Fruit fly (Drosophila melanogaster) whole organism, embryonic: ENCODE results near the gene bero.

Source experiments
- ATbp ChIP-seq: fragments of 200-800 bp; sonication (Bioruptor generic); optimal IDR thresholded peaks from 2 replicates; lab custom pipeline; 2017; ENCODE audit warnings: missing biosample characterization, mild to moderate bottlenecking, missing genetic modification characterization, missing genetic modification reagents
- CG11093 ChIP-seq: fragments of 200-800 bp; sonication (Bioruptor generic); IDR thresholded peaks from 3 replicates; pipeline ENCODE4 v1.3.6; 2022; ENCODE audit warnings: missing biosample characterization, missing genetic modification characterization
- CG14441 ChIP-seq: fragments of 200-800 bp; sonication (Bioruptor generic); IDR thresholded peaks from 2 replicates; pipeline ENCODE4 v1.3.6; 2022; ENCODE audit warnings: missing biosample characterization, missing genetic modification characterization
- CG14860 ChIP-seq: fragments of 200-800 bp; sonication (Bioruptor generic); IDR thresholded peaks from 3 replicates; pipeline ENCODE4 v1.3.6; 2022; ENCODE audit warnings: missing biosample characterization, missing genetic modification characterization; ENCODE audit not compliant: partially characterized antibody
- CG17328 ChIP-seq: fragments of 200-800 bp; sonication (Bioruptor generic); IDR thresholded peaks from 2 replicates; pipeline ENCODE4 v1.3.6; 2022; ENCODE audit warnings: missing biosample characterization, missing genetic modification characterization
- CG17568 ChIP-seq: fragments of 200-800 bp; sonication (Bioruptor generic); optimal IDR thresholded peaks from 2 replicates; lab custom pipeline; 2018; ENCODE audit warnings: missing biosample characterization, mild to moderate bottlenecking, missing genetic modification characterization, moderate library complexity
- CG18011 ChIP-seq: fragments of 200-800 bp; sonication (Bioruptor generic); optimal IDR thresholded peaks from 2 replicates; lab custom pipeline; 2017; ENCODE audit warnings: missing biosample characterization, missing genetic modification characterization, mild to moderate bottlenecking, moderate library complexity, missing genotype
- CG2875 ChIP-seq: fragments of 200-800 bp; sonication (Bioruptor generic); optimal IDR thresholded peaks from 2 replicates; lab custom pipeline; 2017; ENCODE audit warnings: missing biosample characterization, mild to moderate bottlenecking, missing genetic modification characterization, missing genetic modification reagents
- CG33213 ChIP-seq: fragments of 200-800 bp; sonication (Bioruptor generic); optimal IDR thresholded peaks from 3 replicates; lab custom pipeline; 2016; ENCODE audit warnings: missing biosample characterization, missing genetic modification characterization
- CG34376 ChIP-seq: fragments of 200-800 bp; sonication (Bioruptor generic); optimal IDR thresholded peaks from 2 replicates; lab custom pipeline; 2018; ENCODE audit warnings: missing biosample characterization, mild to moderate bottlenecking, missing genetic modification characterization
- CG3847 ChIP-seq: fragments of 200-800 bp; sonication (Bioruptor generic); IDR thresholded peaks from 2 replicates; pipeline ENCODE4 v1.3.6; 2022; ENCODE audit warnings: missing biosample characterization, missing genetic modification characterization
- CG3995 ChIP-seq: fragments of 200-800 bp; sonication (Bioruptor generic); optimal IDR thresholded peaks from 3 replicates; lab custom pipeline; 2016; ENCODE audit warnings: missing biosample characterization, missing genetic modification characterization
- CG4404 ChIP-seq: fragments of 200-800 bp; sonication (Bioruptor generic); IDR thresholded peaks from 2 replicates; pipeline ENCODE4 v1.3.6; 2022; ENCODE audit warnings: missing biosample characterization, missing genetic modification characterization
- CG4854 ChIP-seq: fragments of 200-800 bp; sonication (Bioruptor generic); optimal IDR thresholded peaks from 2 replicates; lab custom pipeline; 2016; ENCODE audit warnings: missing biosample characterization, missing genetic modification characterization, inconsistent platforms
- CG6254 ChIP-seq: fragments of 200-800 bp; sonication (Bioruptor generic); optimal IDR thresholded peaks from 3 replicates; lab custom pipeline; 2017; ENCODE audit warnings: mild to moderate bottlenecking, missing biosample characterization, missing genetic modification reagents, missing genetic modification characterization
- CG6689 ChIP-seq: fragments of 200-800 bp; sonication (Bioruptor generic); IDR thresholded peaks from 2 replicates; pipeline ENCODE4 v1.3.6; 2022; ENCODE audit warnings: missing biosample characterization, missing genetic modification characterization
- CG7786 ChIP-seq: fragments of 200-800 bp; sonication (Bioruptor generic); optimal IDR thresholded peaks from 2 replicates; lab custom pipeline; 2016; ENCODE audit warnings: missing biosample characterization, missing genetic modification characterization
- CG9609 ChIP-seq: fragments of 200-800 bp; sonication (Bioruptor generic); optimal IDR thresholded peaks from 3 replicates; lab custom pipeline; 2016; ENCODE audit warnings: missing biosample characterization, missing genetic modification characterization
- Camta ChIP-seq: fragments of 200-800 bp; sonication (Bioruptor generic); optimal IDR thresholded peaks from 2 replicates; lab custom pipeline; 2016; ENCODE audit warnings: missing biosample characterization, missing genetic modification characterization
- Dad ChIP-seq: fragments of 200-800 bp; sonication (Bioruptor generic); optimal IDR thresholded peaks from 3 replicates; lab custom pipeline; 2016; ENCODE audit warnings: missing biosample characterization, missing genetic modification characterization
- Doc3 ChIP-seq: fragments of 200-800 bp; sonication (Bioruptor generic); IDR thresholded peaks from 3 replicates; pipeline ENCODE4 v1.3.6; 2022; ENCODE audit warnings: missing biosample characterization, missing genetic modification characterization; ENCODE audit not compliant: partially characterized antibody
- E2f2 ChIP-seq: fragments of 200-800 bp; sonication (Bioruptor generic); IDR thresholded peaks from 2 replicates; pipeline ENCODE4 v1.3.6; 2022; ENCODE audit warnings: missing biosample characterization, missing genetic modification characterization
- GATAe ChIP-seq: fragments of 200-800 bp; sonication (Bioruptor generic); conservative IDR thresholded peaks from 2 replicates; pipeline ENCODE4 v1.3.6; 2022; ENCODE audit warnings: missing biosample characterization, missing genetic modification characterization
- Hsf ChIP-seq: fragments of 200-800 bp; sonication (Bioruptor generic); optimal IDR thresholded peaks from 3 replicates; lab custom pipeline; 2016; ENCODE audit warnings: missing biosample characterization, missing genetic modification characterization
- Jarid2 ChIP-seq: fragments of 200-800 bp; sonication (Bioruptor generic); optimal IDR thresholded peaks from 3 replicates; lab custom pipeline; 2017; ENCODE audit warnings: mild to moderate bottlenecking, missing biosample characterization, missing genetic modification reagents, missing genetic modification characterization
- MESR4 ChIP-seq: fragments of 200-800 bp; sonication (Bioruptor generic); optimal IDR thresholded peaks from 2 replicates; lab custom pipeline; 2018; ENCODE audit warnings: missing biosample characterization, mild to moderate bottlenecking, missing genetic modification characterization, moderate library complexity
- Poxn ChIP-seq: fragments of 200-800 bp; sonication (Bioruptor generic); IDR thresholded peaks from 2 replicates; pipeline ENCODE4 v1.3.6; 2022; ENCODE audit warnings: missing biosample characterization, missing genetic modification characterization
- Sry-β ChIP-seq: fragments of 200-800 bp; sonication (Bioruptor generic); optimal IDR thresholded peaks from 2 replicates; lab custom pipeline; 2018; ENCODE audit warnings: missing biosample characterization, mild to moderate bottlenecking, missing genetic modification characterization, moderate library complexity
- al ChIP-seq: fragments of 200-800 bp; sonication (Bioruptor generic); IDR thresholded peaks from 2 replicates; pipeline ENCODE4 v1.3.6; 2022; ENCODE audit warnings: missing biosample characterization, missing genetic modification characterization
- ara ChIP-seq: fragments of 200-800 bp; sonication (Bioruptor generic); IDR thresholded peaks from 2 replicates; pipeline ENCODE4 v1.3.6; 2022; ENCODE audit warnings: missing biosample characterization, missing genetic modification characterization
- cad ChIP-seq: fragments of >200 bp; optimal IDR thresholded peaks from 2 replicates; lab custom pipeline; 2017; ENCODE audit warnings: missing biosample characterization, missing genetic modification characterization
- disco-r ChIP-seq: fragments of 200-800 bp; sonication (Bioruptor generic); optimal IDR thresholded peaks from 2 replicates; lab custom pipeline; 2016; ENCODE audit warnings: missing biosample characterization, missing genetic modification characterization
- dm ChIP-seq: fragments of 200-800 bp; sonication (Bioruptor generic); optimal IDR thresholded peaks from 3 replicates; lab custom pipeline; 2016; ENCODE audit warnings: missing biosample characterization, missing genetic modification characterization
- emc ChIP-seq: fragments of 200-800 bp; sonication (Bioruptor generic); optimal IDR thresholded peaks from 2 replicates; lab custom pipeline; 2016; ENCODE audit warnings: missing biosample characterization, missing genetic modification characterization
- ems ChIP-seq: fragments of 200-800 bp; sonication (Bioruptor generic); optimal IDR thresholded peaks from 3 replicates; lab custom pipeline; 2016; ENCODE audit warnings: missing biosample characterization, missing genetic modification characterization
- kay ChIP-seq: fragments of 200-800 bp; sonication (Bioruptor generic); optimal IDR thresholded peaks from 2 replicates; lab custom pipeline; 2016; ENCODE audit warnings: missing biosample characterization, missing genetic modification characterization
- klu ChIP-seq: fragments of 200-800 bp; sonication (Bioruptor generic); IDR thresholded peaks from 2 replicates; pipeline ENCODE4 v1.3.6; 2022; ENCODE audit warnings: missing biosample characterization, missing genetic modification characterization
- knrl ChIP-seq: fragments of 200-800 bp; sonication (Bioruptor generic); IDR thresholded peaks from 3 replicates; pipeline ENCODE4 v1.3.6; 2022; ENCODE audit warnings: missing biosample characterization, missing genetic modification characterization; ENCODE audit not compliant: partially characterized antibody
- lab ChIP-seq: fragments of 200-800 bp; sonication (Bioruptor generic); optimal IDR thresholded peaks from 3 replicates; lab custom pipeline; 2017; ENCODE audit warnings: missing biosample characterization, missing genetic modification characterization, mild to moderate bottlenecking, moderate library complexity, missing genetic modification reagents
- nerfin-1 ChIP-seq: fragments of 200-800 bp; sonication (Bioruptor generic); optimal IDR thresholded peaks from 3 replicates; lab custom pipeline; 2019; ENCODE audit warnings: missing biosample characterization, mild to moderate bottlenecking, missing genetic modification characterization, moderate library complexity
- p53 ChIP-seq: fragments of 200-800 bp; sonication (Bioruptor generic); optimal IDR thresholded peaks from 2 replicates; lab custom pipeline; 2016; ENCODE audit warnings: missing biosample characterization, missing genetic modification characterization
- pan ChIP-seq, 4 experiments: fragments of >200 bp in 3 of 4; fragments of 200-800 bp in 1 of 4; sonication (Bioruptor generic) in 1 of 4; optimal IDR thresholded peaks in 3 of 4; IDR thresholded peaks in 1 of 4; 2 replicates each; pipeline versions ENCODE4 v1.3.6 to Lab custom; 2017 to 2022; ENCODE audit warnings: missing biosample characterization in 2 of 4, missing genetic modification characterization in 2 of 4, mixed read lengths in 1 of 4
- peb ChIP-seq: fragments of 200-800 bp; sonication (Bioruptor generic); IDR thresholded peaks from 2 replicates; pipeline ENCODE4 v1.3.6; 2022; ENCODE audit warnings: missing biosample characterization, missing genetic modification characterization
- pho ChIP-seq: fragments of 200-800 bp; sonication (Bioruptor generic); optimal IDR thresholded peaks from 2 replicates; lab custom pipeline; 2016; ENCODE audit warnings: missing biosample characterization, missing genetic modification characterization
- pita ChIP-seq: fragments of 200-800 bp; sonication (Bioruptor generic); optimal IDR thresholded peaks from 2 replicates; lab custom pipeline; 2017; ENCODE audit warnings: missing biosample characterization, mild to moderate bottlenecking, missing genetic modification characterization
- row ChIP-seq: fragments of 200-800 bp; sonication (Bioruptor generic); IDR thresholded peaks from 3 replicates; pipeline ENCODE4 v1.3.6; 2022; ENCODE audit warnings: missing biosample characterization, missing genetic modification characterization
- sima ChIP-seq: fragments of 200-800 bp; sonication (Bioruptor generic); optimal IDR thresholded peaks from 2 replicates; lab custom pipeline; 2016; ENCODE audit warnings: missing biosample characterization, missing genetic modification characterization
- stwl ChIP-seq: fragments of 200-800 bp; sonication (Bioruptor generic); optimal IDR thresholded peaks from 3 replicates; lab custom pipeline; 2018; ENCODE audit warnings: missing biosample characterization, mild to moderate bottlenecking, missing genetic modification characterization, moderate library complexity
- usp ChIP-seq: fragments of >200 bp; optimal IDR thresholded peaks from 2 replicates; lab custom pipeline; 2017; ENCODE audit warnings: missing biosample characterization, missing genetic modification characterization
- vvl ChIP-seq: fragments of 200-800 bp; sonication (Bioruptor generic); IDR thresholded peaks from 2 replicates; pipeline ENCODE4 v1.3.6; 2022; ENCODE audit warnings: missing biosample characterization, missing genetic modification characterization

Gene bero

dm6 chr2L:20896681-20897341, 38.3 kb downstream of the bero start (continued):
- TF ChIP-seq vvl: no peak
- no peak for TF ChIP-seq CG18011 (GFP tag; lab: Kevin White, UChicago)
- TF ChIP-seq CG34376 (GFP tag; lab: Kevin White, UChicago): no peak
- TF ChIP-seq row: peak; percentile 21; the same call in 1 of the 3 replicates
- no peak for TF ChIP-seq MESR4 (GFP tag; lab: Kevin White, UChicago)
- peak; percentile 37 for TF ChIP-seq Sry-β
- TF ChIP-seq usp (GFP tag; lab: Kevin White, UChicago): no peak
- no peak for TF ChIP-seq dm (GFP tag; lab: Kevin White, UChicago)
- peak; percentile 26 for TF ChIP-seq CG33213 (GFP tag; lab: Kevin White, UChicago)
- TF ChIP-seq CG3995 (GFP tag; lab: Kevin White, UChicago): no peak
- TF ChIP-seq peb (GFP tag; lab: Robert Waterston, UW): no peak
- peak; percentile 59 for TF ChIP-seq nerfin-1
- TF ChIP-seq CG3847 (GFP tag; lab: Robert Waterston, UW): no peak
- no peak for TF ChIP-seq CG9609 (GFP tag; lab: Kevin White, UChicago)
- TF ChIP-seq disco-r (GFP tag; lab: Kevin White, UChicago): no peak
- no peak for TF ChIP-seq Hsf (GFP tag; lab: Kevin White, UChicago)
- peak; percentile 78 for TF ChIP-seq CG17568 (GFP tag; lab: Kevin White, UChicago)
- TF ChIP-seq CG11093 (GFP tag; lab: Robert Waterston, UW): no peak
- TF ChIP-seq klu (GFP tag; lab: Robert Waterston, UW): no peak
- TF ChIP-seq CG6689 (GFP tag; lab: Robert Waterston, UW): no peak
- TF ChIP-seq ems (GFP tag; lab: Kevin White, UChicago): no peak
- TF ChIP-seq CG17328 (GFP tag; lab: Robert Waterston, UW): no peak
- 0 out of 2 replicates have a peak, but pooled peaks have one; percentile 33 for TF ChIP-seq E2f2 (GFP tag; lab: Robert Waterston, UW)
- no peak for TF ChIP-seq CG14860
- no peak for TF ChIP-seq Doc3 (GFP tag; lab: Robert Waterston, UW)
- no peak for TF ChIP-seq stwl (tag; lab: Kevin White, UChicago)
- TF ChIP-seq kay (GFP tag; lab: Kevin White, UChicago): peak; percentile 7
- peak; percentile 28 for TF ChIP-seq Camta (GFP tag; lab: Kevin White, UChicago)
- no peak for TF ChIP-seq emc (GFP tag; lab: Kevin White, UChicago)
- no peak for TF ChIP-seq knrl (GFP tag; lab: Robert Waterston, UW)
- no peak for TF ChIP-seq ara (GFP tag; lab: Robert Waterston, UW)
- TF ChIP-seq Jarid2 (GFP tag; lab: Kevin White, UChicago): no peak
- TF ChIP-seq CG14441 (GFP tag; lab: Robert Waterston, UW): no peak
- no peak for TF ChIP-seq Poxn (GFP tag; lab: Robert Waterston, UW)
- no peak for TF ChIP-seq sima
- TF ChIP-seq p53 (GFP tag; lab: Kevin White, UChicago): no peak
- TF ChIP-seq pan (optimal IDR thresholded peaks at IDR 0.05; lab: Kevin White, UChicago): no peak
- TF ChIP-seq pan (GFP tag; optimal IDR thresholded peaks at IDR 0.05 in 1 of 2, IDR thresholded peaks at IDR 0.05 in 1 of 2): peak in 1 of 2 experiments; percentile 13
- TF ChIP-seq Dad: no peak
- no peak for TF ChIP-seq cad
- TF ChIP-seq GATAe: no peak
- TF ChIP-seq CG7786 (GFP tag; lab: Kevin White, UChicago): no peak
- TF ChIP-seq al: no peak
- no peak for TF ChIP-seq pita (GFP tag; lab: Kevin White, UChicago)
- no peak for TF ChIP-seq CG4404 (GFP tag; lab: Robert Waterston, UW)
- TF ChIP-seq ATbp (GFP tag; lab: Kevin White, UChicago): peak; percentile 92
- peak; percentile 79 for TF ChIP-seq lab (GFP tag; lab: Kevin White, UChicago)
- TF ChIP-seq CG2875 (GFP tag; lab: Kevin White, UChicago): peak; percentile 65
- TF ChIP-seq pho (GFP tag; lab: Kevin White, UChicago): no peak
- TF ChIP-seq CG4854 (GFP tag; lab: Kevin White, UChicago): peak; percentile 30
- TF ChIP-seq CG6254 (GFP tag; lab: Kevin White, UChicago): peak; percentile 34
